Worm (Caenorhabditis elegans) whole organism, L4/young adult: ENCODE data around the gene ZK666.2.
"Not testable (repeated sequence)": the region's sequence is repeated elsewhere in the genome, so short reads cannot be mapped to it uniquely, and the experiment has no call there.

ENCODE experiments used
- W03F9.2 ChIP-seq: fragments of 150-350 bp; optimal IDR thresholded peaks from 2 replicates; lab custom pipeline; 2014; ENCODE audit warnings: missing biosample characterization, missing genetic modification characterization
- dao-5 ChIP-seq: sonication (generic microtip); optimal IDR thresholded peaks from 2 replicates; lab custom pipeline; 2016; ENCODE audit warnings: missing genotype, missing genetic modification characterization, moderate library complexity, missing compliant biosample characterization
- him-1 ChIP-seq: sonication (generic microtip); optimal IDR thresholded peaks from 2 replicates; lab custom pipeline; 2016; ENCODE audit warnings: missing genotype, missing genetic modification reagents, missing genetic modification characterization, missing compliant biosample characterization

Gene ZK666.2

ce11 chrII:10494467-10494866 lies 22.8 kb upstream of the ZK666.2 start, which contains the start of gene ZK666.14:
Gene ZK666.14 (plus strand): TSS chrII:10494767.
- no peak for TF ChIP-seq W03F9.2
- no peak for TF ChIP-seq dao-5
- no peak for TF ChIP-seq him-1 (tag; lab: Kevin White, UChicago)

- not testable (repeated sequence) for TF ChIP-seq him-1 (tag; lab: Kevin White, UChicago); W03F9.2; dao-5
Measured at ce11 chrII:10493034-10493433, 21.3 kb upstream of the ZK666.2 start, which contains the start of gene ZK666.8. Gene ZK666.8 (minus strand): TSS chrII:10493134.

ce11 chrII:10490329-10490728 lies 18.6 kb upstream of the ZK666.2 start, which contains the start of gene clec-61:
Gene clec-61 (minus strand): TSS chrII:10490537.
- TF ChIP-seq him-1 (tag; lab: Kevin White, UChicago) (no peak), dao-5 (no peak), W03F9.2 (no peak)

- no peak for TF ChIP-seq him-1 (tag; lab: Kevin White, UChicago)
- no peak for TF ChIP-seq dao-5
- TF ChIP-seq W03F9.2: no peak
Measured at ce11 chrII:10486738-10487137, 15.0 kb upstream of the ZK666.2 start, which contains the start of gene ZK666.15. Gene ZK666.15 (plus strand): TSS chrII:10487038.

- TF ChIP-seq him-1 (tag; lab: Kevin White, UChicago) (no peak), W03F9.2 (no peak), dao-5 (no peak)
Measured at ce11 chrII:10485640-10486039, 13.9 kb upstream of the ZK666.2 start.

- TF ChIP-seq him-1 (tag; lab: Kevin White, UChicago) (no peak), W03F9.2 (no peak), dao-5 (no peak)
Measured at ce11 chrII:10483860-10484259, 12.2 kb upstream of the ZK666.2 start.

ce11 chrII:10482899-10483298 lies 11.2 kb upstream of the ZK666.2 start:
- no peak for TF ChIP-seq him-1 (tag; lab: Kevin White, UChicago)
- TF ChIP-seq W03F9.2: no peak
- no peak for TF ChIP-seq dao-5

- TF ChIP-seq him-1 (tag; lab: Kevin White, UChicago) (no peak), dao-5 (no peak), W03F9.2 (no peak)
Measured at ce11 chrII:10481824-10482556, 10.3 kb upstream of the ZK666.2 start, which contains the start of the genes clec-60 and ZK666.11. Gene clec-60 (minus strand): TSS chrII:10481874. Gene ZK666.11 (plus strand): TSS chrII:10482522.

ce11 chrII:10480043-10480442 lies 8.4 kb upstream of the ZK666.2 start:
- TF ChIP-seq W03F9.2: no peak
- no peak for TF ChIP-seq dao-5
- TF ChIP-seq him-1 (tag; lab: Kevin White, UChicago): no peak

ce11 chrII:10479348-10479747 lies 7.7 kb upstream of the ZK666.2 start, which contains the start of gene clec-59:
Gene clec-59 (minus strand): TSS chrII:10479448.
- TF ChIP-seq him-1 (tag; lab: Kevin White, UChicago) (no peak), dao-5 (no peak), W03F9.2 (no peak)

ce11 chrII:10476959-10477358 lies 5.3 kb upstream of the ZK666.2 start, which contains the start of gene ZK666.4:
Gene ZK666.4 (plus strand): TSS chrII:10477259.
- TF ChIP-seq W03F9.2: no peak
- no peak for TF ChIP-seq him-1 (tag; lab: Kevin White, UChicago)
- no peak for TF ChIP-seq dao-5

- no peak for TF ChIP-seq dao-5
- TF ChIP-seq W03F9.2: no peak
- no peak for TF ChIP-seq him-1 (tag; lab: Kevin White, UChicago)
Measured at ce11 chrII:10476039-10476438, 4.3 kb upstream of the ZK666.2 start, which contains the start of gene clec-58. Gene clec-58 (minus strand): TSS chrII:10476139.

- TF ChIP-seq dao-5: no peak
- TF ChIP-seq him-1 (tag; lab: Kevin White, UChicago): no peak
- TF ChIP-seq W03F9.2: no peak
Measured at ce11 chrII:10471247-10471646, 443 bp downstream of the ZK666.2 start, which contains the start of gene ZK666.1. Gene ZK666.1 (minus strand): TSS chrII:10471347.

ce11 chrII:10470159-10470558 lies 1.5 kb downstream of the ZK666.2 start, which contains the start of gene clec-143:
Gene clec-143 (minus strand): TSS chrII:10470297.
- no peak for TF ChIP-seq dao-5
- no peak for TF ChIP-seq W03F9.2
- no peak for TF ChIP-seq him-1 (tag; lab: Kevin White, UChicago)

ce11 chrII:10466552-10466951 lies 5.1 kb downstream of the ZK666.2 start, which contains the start of gene tnc-2:
Gene tnc-2 (plus strand): TSS chrII:10466852.
- TF ChIP-seq dao-5: no peak
- no peak for TF ChIP-seq W03F9.2
- no peak for TF ChIP-seq him-1 (tag; lab: Kevin White, UChicago)
